Worm (Caenorhabditis elegans) whole organism, L1 larva: ENCODE results near the gene scl-2.

ENCODE experiments used
- fkh-4 ChIP-seq: sonication (generic microtip); optimal IDR thresholded peaks from 2 replicates; lab custom pipeline; 2016; ENCODE audit warnings: missing compliant biosample characterization, missing genetic modification characterization, borderline replicate concordance
- hlh-17 ChIP-seq: fragments of 200-800 bp; sonication (Bioruptor generic); optimal IDR thresholded peaks from 2 replicates; lab custom pipeline; 2018; ENCODE audit warnings: missing genetic modification characterization, mild to moderate bottlenecking, missing compliant biosample characterization, moderate library complexity, borderline replicate concordance
- pax-3 ChIP-seq: fragments of 200-800 bp; sonication (Bioruptor generic); optimal IDR thresholded peaks from 2 replicates; lab custom pipeline; 2018; ENCODE audit warnings: mild to moderate bottlenecking, missing genetic modification characterization, moderate library complexity, missing compliant biosample characterization
- rnt-1 ChIP-seq: sonication (generic microtip); optimal IDR thresholded peaks from 2 replicates; lab custom pipeline; 2016; ENCODE audit warnings: mild to moderate bottlenecking, missing genetic modification characterization, moderate library complexity, missing compliant biosample characterization
- xbp-1 ChIP-seq: sonication (generic microtip); optimal IDR thresholded peaks from 2 replicates; lab custom pipeline; 2016; ENCODE audit warnings: missing genetic modification characterization, missing compliant biosample characterization

ce11 chrIV:13095462-13095861, 38.0 kb downstream of the scl-2 start, which contains the start of gene rfc-3:
- TF ChIP-seq rnt-1 (tag; lab: Kevin White, UChicago) (no peak), xbp-1 (tag; lab: Kevin White, UChicago) (no peak), pax-3 (tag; lab: Kevin White, UChicago) (no peak), hlh-17 (GFP tag; lab: Kevin White, UChicago) (no peak), fkh-4 (tag; lab: Kevin White, UChicago) (no peak)
